Fruit fly (Drosophila melanogaster) whole organism, prepupa: ENCODE measurements around the gene Pfdn1.

ENCODE experiments used
- Blimp-1 ChIP-seq: fragments of 200-800 bp; sonication (Bioruptor generic); optimal IDR thresholded peaks from 3 replicates; lab custom pipeline; 2017; ENCODE audit warnings: missing biosample characterization, missing genetic modification characterization, mild to moderate bottlenecking, moderate library complexity, missing genetic modification reagents
- CG10631 ChIP-seq: fragments of 200-800 bp; sonication (Bioruptor generic); optimal IDR thresholded peaks from 2 replicates; lab custom pipeline; 2016; ENCODE audit warnings: missing biosample characterization, missing genetic modification characterization
- CG11294 ChIP-seq: fragments of 200-800 bp; sonication (Bioruptor generic); IDR thresholded peaks from 2 replicates; pipeline ENCODE4 v1.3.6; 2022; ENCODE audit warnings: missing biosample characterization, missing genetic modification characterization
- CG11762 ChIP-seq: fragments of 200-800 bp; sonication (Bioruptor generic); optimal IDR thresholded peaks from 3 replicates; lab custom pipeline; 2016; ENCODE audit warnings: missing biosample characterization, missing genetic modification characterization; ENCODE audit not compliant: insufficient read depth
- CG11902 ChIP-seq: fragments of 200-800 bp; sonication (Bioruptor generic); optimal IDR thresholded peaks from 3 replicates; lab custom pipeline; 2016; ENCODE audit warnings: missing biosample characterization, missing genetic modification characterization
- CG1621 ChIP-seq: fragments of 200-800 bp; sonication (Bioruptor generic); optimal IDR thresholded peaks from 3 replicates; lab custom pipeline; 2018; ENCODE audit warnings: missing biosample characterization, mild to moderate bottlenecking, missing genetic modification characterization
- CG3032 ChIP-seq: fragments of 200-800 bp; optimal IDR thresholded peaks from 2 replicates; lab custom pipeline; 2019; ENCODE audit warnings: missing biosample characterization, mild to moderate bottlenecking, missing genetic modification characterization, moderate library complexity
- CG31627 ChIP-seq: fragments of 200-800 bp; sonication (Bioruptor generic); optimal IDR thresholded peaks from 3 replicates; lab custom pipeline; 2016; ENCODE audit warnings: missing biosample characterization, missing genetic modification characterization
- CG32006 ChIP-seq: fragments of 200-800 bp; sonication (Bioruptor generic); optimal IDR thresholded peaks from 3 replicates; lab custom pipeline; 2017; ENCODE audit warnings: missing biosample characterization, mild to moderate bottlenecking, missing genetic modification characterization
- CG34406 ChIP-seq: fragments of 200-800 bp; sonication (Bioruptor generic); optimal IDR thresholded peaks from 3 replicates; lab custom pipeline; 2016; ENCODE audit warnings: missing biosample characterization, missing genetic modification characterization
- CG3919 ChIP-seq: fragments of 200-800 bp; sonication (Bioruptor generic); optimal IDR thresholded peaks from 3 replicates; lab custom pipeline; 2016; ENCODE audit warnings: missing biosample characterization, missing genetic modification characterization
- CG6163 ChIP-seq: fragments of 200-800 bp; sonication (Bioruptor generic); IDR thresholded peaks from 3 replicates; pipeline ENCODE4 v1.3.6; 2022; ENCODE audit warnings: missing biosample characterization, missing genetic modification characterization
- CG6276 ChIP-seq: fragments of 200-800 bp; sonication (Bioruptor generic); optimal IDR thresholded peaks from 2 replicates; lab custom pipeline; 2017; ENCODE audit warnings: missing biosample characterization, mild to moderate bottlenecking, missing genetic modification characterization
- CG6792 ChIP-seq: fragments of 200-800 bp; sonication (Bioruptor generic); optimal IDR thresholded peaks from 3 replicates; lab custom pipeline; 2016; ENCODE audit warnings: missing biosample characterization, missing genetic modification characterization
- CG6808 ChIP-seq: fragments of 200-800 bp; sonication (Bioruptor generic); optimal IDR thresholded peaks from 3 replicates; lab custom pipeline; 2017; ENCODE audit warnings: missing biosample characterization, missing genetic modification characterization, mild to moderate bottlenecking, moderate library complexity, missing genetic modification reagents
- CG6854 ChIP-seq: fragments of 200-800 bp; sonication (Bioruptor generic); optimal IDR thresholded peaks from 2 replicates; lab custom pipeline; 2017; ENCODE audit warnings: missing biosample characterization, mild to moderate bottlenecking, missing genetic modification characterization
- CG7368 ChIP-seq: fragments of 200-800 bp; sonication (Bioruptor generic); optimal IDR thresholded peaks from 3 replicates; lab custom pipeline; 2016; ENCODE audit warnings: missing biosample characterization, missing genetic modification characterization
- CG8119 ChIP-seq: fragments of 200-800 bp; sonication (Bioruptor generic); IDR thresholded peaks from 3 replicates; pipeline ENCODE4 v1.3.6; 2022; ENCODE audit warnings: missing biosample characterization, missing genetic modification characterization
- CG8632 ChIP-seq: fragments of 200-800 bp; sonication (Bioruptor generic); optimal IDR thresholded peaks from 3 replicates; lab custom pipeline; 2016; ENCODE audit warnings: missing biosample characterization, missing genetic modification characterization
- CG9139 ChIP-seq: fragments of 200-800 bp; sonication (Bioruptor generic); optimal IDR thresholded peaks from 3 replicates; lab custom pipeline; 2017; ENCODE audit warnings: missing biosample characterization, mild to moderate bottlenecking, missing genetic modification characterization
- Eip75B ChIP-seq: fragments of 200-800 bp; sonication (Bioruptor generic); optimal IDR thresholded peaks from 3 replicates; lab custom pipeline; 2016; ENCODE audit warnings: missing biosample characterization, missing genetic modification characterization
- Eip78C ChIP-seq: fragments of 200-800 bp; sonication (Bioruptor generic); peaks from one replicate; lab custom pipeline; 2016; ENCODE audit warnings: missing biosample characterization, missing genetic modification characterization
- Ets96B ChIP-seq: fragments of 200-800 bp; optimal IDR thresholded peaks from 2 replicates; lab custom pipeline; 2019; ENCODE audit warnings: missing biosample characterization, mild to moderate bottlenecking, missing genetic modification characterization, moderate library complexity
- Gug ChIP-seq: fragments of 200-800 bp; sonication (Bioruptor generic); IDR thresholded peaks from 2 replicates; pipeline ENCODE4 v1.3.6; 2022; ENCODE audit warnings: missing biosample characterization, missing genetic modification characterization
- Hr38 ChIP-seq: sonication (Bioruptor generic); optimal IDR thresholded peaks from 2 replicates; lab custom pipeline; 2016; ENCODE audit warnings: missing biosample characterization, missing genetic modification characterization
- Met ChIP-seq: fragments of 200-800 bp; sonication (Bioruptor generic); optimal IDR thresholded peaks from 3 replicates; lab custom pipeline; 2016; ENCODE audit warnings: missing biosample characterization, missing genetic modification characterization
- OdsH ChIP-seq: fragments of 200-800 bp; sonication (Bioruptor generic); optimal IDR thresholded peaks from 3 replicates; lab custom pipeline; 2016; ENCODE audit warnings: missing biosample characterization, missing genetic modification characterization
- Smox ChIP-seq: fragments of 200-800 bp; sonication (Bioruptor generic); optimal IDR thresholded peaks from 3 replicates; lab custom pipeline; 2016; ENCODE audit warnings: missing biosample characterization, missing genetic modification characterization
- Sox14 ChIP-seq: fragments of 200-800 bp; sonication (Bioruptor generic); optimal IDR thresholded peaks from 3 replicates; lab custom pipeline; 2016; ENCODE audit warnings: missing biosample characterization, missing genetic modification characterization
- Sox15 ChIP-seq: fragments of 200-800 bp; sonication (Bioruptor generic); optimal IDR thresholded peaks from 3 replicates; lab custom pipeline; 2016; ENCODE audit warnings: missing biosample characterization, missing genetic modification characterization
- achi ChIP-seq: fragments of 200-800 bp; sonication (Bioruptor generic); optimal IDR thresholded peaks from 3 replicates; lab custom pipeline; 2016; ENCODE audit warnings: missing biosample characterization, missing genetic modification characterization
- cyc ChIP-seq: fragments of 200-800 bp; sonication (Bioruptor generic); optimal IDR thresholded peaks from 3 replicates; lab custom pipeline; 2016; ENCODE audit warnings: missing biosample characterization, missing genetic modification characterization
- dsx ChIP-seq: fragments of 200-800 bp; optimal IDR thresholded peaks from 3 replicates; lab custom pipeline; 2019; ENCODE audit warnings: missing biosample characterization, mild to moderate bottlenecking, missing genetic modification characterization, moderate library complexity; ENCODE audit not compliant: poor library complexity, severe bottlenecking
- eg ChIP-seq: fragments of 200-800 bp; sonication (Bioruptor generic); IDR thresholded peaks from 3 replicates; pipeline ENCODE4 v1.3.6; 2022; ENCODE audit warnings: missing biosample characterization, missing genetic modification characterization
- esn ChIP-seq: fragments of 200-800 bp; sonication (Bioruptor generic); optimal IDR thresholded peaks from 2 replicates; lab custom pipeline; 2016; ENCODE audit warnings: missing biosample characterization, mild to moderate bottlenecking, missing genetic modification characterization, moderate library complexity
- fd59A ChIP-seq: fragments of 200-800 bp; sonication (Bioruptor generic); optimal IDR thresholded peaks from 2 replicates; lab custom pipeline; 2017; ENCODE audit warnings: missing biosample characterization, mild to moderate bottlenecking, missing genetic modification characterization, missing genetic modification reagents
- fkh ChIP-seq: fragments of 200-800 bp; sonication (Bioruptor generic); optimal IDR thresholded peaks from 3 replicates; lab custom pipeline; 2017; ENCODE audit warnings: missing biosample characterization, mild to moderate bottlenecking, missing genetic modification characterization, moderate library complexity
- lz ChIP-seq: fragments of 200-800 bp; sonication (Bioruptor generic); optimal IDR thresholded peaks from 3 replicates; lab custom pipeline; 2016; ENCODE audit warnings: missing biosample characterization, missing genetic modification characterization
- net ChIP-seq: fragments of 200-800 bp; sonication (Bioruptor generic); optimal IDR thresholded peaks from 3 replicates; lab custom pipeline; 2016; ENCODE audit warnings: missing biosample characterization, missing genetic modification characterization
- salr ChIP-seq, 2 experiments: fragments of 200-800 bp; sonication (Bioruptor generic); optimal IDR thresholded peaks; 3 replicates each; lab custom pipeline; 2016 to 2018; ENCODE audit warnings: missing biosample characterization in 2 of 2, missing genetic modification characterization in 2 of 2, mild to moderate bottlenecking in 1 of 2
- spab ChIP-seq: fragments of 200-800 bp; sonication (Bioruptor generic); optimal IDR thresholded peaks from 2 replicates; lab custom pipeline; 2017; ENCODE audit warnings: missing biosample characterization, mild to moderate bottlenecking, missing genetic modification characterization, missing genetic modification reagents
- svp ChIP-seq: fragments of 200-800 bp; sonication (Bioruptor generic); peaks from one replicate; lab custom pipeline; 2016; ENCODE audit warnings: missing biosample characterization, missing genetic modification characterization
- topi ChIP-seq: fragments of 200-800 bp; sonication (Bioruptor generic); optimal IDR thresholded peaks from 3 replicates; lab custom pipeline; 2016; ENCODE audit warnings: missing biosample characterization, missing genetic modification characterization

The Pfdn1 gene

dm6 chr2L:6065823-6066222 lies 3.1 kb upstream of the Pfdn1 start, which contains the start of the genes Fbw5 and CG9147 (continued):
- TF ChIP-seq OdsH (GFP tag; lab: Kevin White, UChicago) (peak; percentile 100), CG3032 (tag; lab: Kevin White, UChicago) (peak; percentile 99), fkh (GFP tag; lab: Kevin White, UChicago) (peak; percentile 96), esn (GFP tag; lab: Kevin White, UChicago) (peak; percentile 100), CG32006 (GFP tag; lab: Kevin White, UChicago) (peak; percentile 100), CG6808 (GFP tag; lab: Kevin White, UChicago) (peak; percentile 97), CG6854 (GFP tag; lab: Kevin White, UChicago) (peak; percentile 99), Sox15 (GFP tag; lab: Kevin White, UChicago) (peak; percentile 99), CG11762 (peak; percentile 99), CG6163 (GFP tag; lab: Robert Waterston, UW) (peak; percentile 100), dsx (GFP tag; lab: Kevin White, UChicago) (peak; percentile 99), Blimp-1 (GFP tag; lab: Kevin White, UChicago) (peak; percentile 99), CG6792 (GFP tag; lab: Kevin White, UChicago) (peak; percentile 100), Gug (GFP tag; lab: Robert Waterston, UW) (peak; percentile 99), Hr38 (peak; percentile 94), Eip78C (peak; percentile 100), Ets96B (peak; percentile 100), fd59A (GFP tag; lab: Kevin White, UChicago) (peak; percentile 99), CG9139 (GFP tag; lab: Kevin White, UChicago) (peak; percentile 99), CG1621 (tag; lab: Kevin White, UChicago) (peak; percentile 99), spab (GFP tag; lab: Kevin White, UChicago) (peak; percentile 99), Smox (GFP tag; lab: Kevin White, UChicago) (peak; percentile 100), salr (GFP tag; optimal IDR thresholded peaks at IDR 0.05; lab: Kevin White, UChicago) (peak; percentile 100)

- TF ChIP-seq CG8119: peak; percentile 64
- TF ChIP-seq Gug (GFP tag; lab: Robert Waterston, UW): peak; percentile 59; the same call in 1 of the 2 replicates
- peak; percentile 56 for TF ChIP-seq Met (GFP tag; lab: Kevin White, UChicago)
- peak; percentile 57 for TF ChIP-seq Sox14 (GFP tag; lab: Kevin White, UChicago)
- TF ChIP-seq net: no peak
- TF ChIP-seq dsx (GFP tag; lab: Kevin White, UChicago): peak; percentile 14
- peak; percentile 48 for TF ChIP-seq lz (GFP tag; lab: Kevin White, UChicago)
- peak; percentile 39 for TF ChIP-seq cyc (GFP tag; lab: Kevin White, UChicago)
- no peak for TF ChIP-seq CG3919 (GFP tag; lab: Kevin White, UChicago)
- peak; percentile 44 for TF ChIP-seq achi
- TF ChIP-seq topi: peak; percentile 53
- TF ChIP-seq svp (GFP tag; lab: Kevin White, UChicago): peak; percentile 80
- no peak for TF ChIP-seq CG11902
- TF ChIP-seq CG6163 (GFP tag; lab: Robert Waterston, UW): 0 out of 3 replicates have a peak, but pooled peaks have one; percentile 26
- TF ChIP-seq Eip78C: peak; percentile 66
- no peak for TF ChIP-seq Smox (GFP tag; lab: Kevin White, UChicago)
- TF ChIP-seq CG6854 (GFP tag; lab: Kevin White, UChicago): peak; percentile 21
- peak; percentile 29 for TF ChIP-seq CG7368 (GFP tag; lab: Kevin White, UChicago)
- peak; percentile 48 for TF ChIP-seq fkh (GFP tag; lab: Kevin White, UChicago)
- peak; percentile 50 for TF ChIP-seq CG31627
- TF ChIP-seq Blimp-1 (GFP tag; lab: Kevin White, UChicago): peak; percentile 27
- peak; percentile 84 for TF ChIP-seq eg (GFP tag; lab: Robert Waterston, UW)
- TF ChIP-seq CG11294: 0 out of 2 replicates have a peak, but pooled peaks have one; percentile 34
- TF ChIP-seq CG9139 (GFP tag; lab: Kevin White, UChicago): no peak
- peak; percentile 32 for TF ChIP-seq CG8632 (GFP tag; lab: Kevin White, UChicago)
- no peak for TF ChIP-seq Eip75B
- TF ChIP-seq Hr38: no peak
- no peak for TF ChIP-seq CG11762
- TF ChIP-seq CG34406: peak; percentile 45
- peak; percentile 63 for TF ChIP-seq CG6276 (GFP tag; lab: Kevin White, UChicago)
- TF ChIP-seq CG3032 (tag; lab: Kevin White, UChicago): peak; percentile 34
- peak; percentile 68 for TF ChIP-seq esn (GFP tag; lab: Kevin White, UChicago)
- TF ChIP-seq Ets96B: peak; percentile 29
- peak; percentile 26 for TF ChIP-seq CG10631
- TF ChIP-seq CG32006 (GFP tag; lab: Kevin White, UChicago): peak; percentile 54
These were observed 1.9 kb downstream of the Pfdn1 start, which contains the start of the genes CG9154 and Kr-h2 for dm6 chr2L:6070656-6071231. CG9154 (minus strand) TSS chr2L:6070686. Kr-h2 (plus strand) TSS chr2L:6070990.
